Worm (Caenorhabditis elegans) whole organism, L4 larva: ENCODE results near the gene tebp-1.
A peak's percentile ranks its signal among the peaks of the same experiment; 100 is the strongest.

ENCODE experiments used
- F10B5.3 ChIP-seq: sonication (generic microtip); optimal IDR thresholded peaks from 2 replicates; lab custom pipeline; 2016; ENCODE audit warnings: mild to moderate bottlenecking, missing genetic modification characterization, missing compliant biosample characterization
- F26F4.8 ChIP-seq: fragments of 200-800 bp; sonication (Bioruptor generic); conservative IDR thresholded peaks from 2 replicates; pipeline ENCODE4 v1.3.6; 2022; ENCODE audit warnings: missing genetic modification characterization, missing compliant biosample characterization
- F44E2.7 ChIP-seq: fragments of 200-800 bp; sonication (Bioruptor generic); IDR thresholded peaks from 2 replicates; pipeline ENCODE4 v2.1.2; 2022; ENCODE audit warnings: missing genetic modification characterization, missing compliant biosample characterization
- F49E8.2 ChIP-seq: sonication (generic microtip); optimal IDR thresholded peaks from 2 replicates; lab custom pipeline; 2016; ENCODE audit warnings: missing compliant biosample characterization, mild to moderate bottlenecking, missing genetic modification characterization, borderline replicate concordance
- T20F7.1 ChIP-seq: fragments of 200-800 bp; sonication (Bioruptor generic); optimal IDR thresholded peaks from 2 replicates; lab custom pipeline; 2018; ENCODE audit warnings: mild to moderate bottlenecking, missing genetic modification characterization, missing compliant biosample characterization
- T26A8.4 ChIP-seq: fragments of 200-800 bp; sonication (Bioruptor generic); IDR thresholded peaks from 2 replicates; pipeline ENCODE4 v1.3.6; 2022; ENCODE audit warnings: missing genetic modification characterization, missing compliant biosample characterization
- Y105C5A.15 ChIP-seq: fragments of 200-800 bp; sonication (Bioruptor generic); IDR thresholded peaks from 2 replicates; pipeline ENCODE4 v1.3.6; 2022; ENCODE audit warnings: missing genetic modification characterization, missing compliant biosample characterization
- Y5F2A.4 ChIP-seq: fragments of 200-800 bp; sonication (Bioruptor generic); optimal IDR thresholded peaks from 2 replicates; lab custom pipeline; 2018; ENCODE audit warnings: mild to moderate bottlenecking, missing genetic modification characterization, missing compliant biosample characterization
- ZK546.5 ChIP-seq, 2 experiments: sonication (generic microtip); optimal IDR thresholded peaks; 2 replicates each; lab custom pipeline; 2017; ENCODE audit warnings: missing biosample characterization in 2 of 2, missing genetic modification characterization in 2 of 2
- aha-1 ChIP-seq: fragments of 150-350 bp; peaks from one replicate; lab custom pipeline; 2014; ENCODE audit warnings: missing biosample characterization, missing genetic modification characterization
- aly-2 ChIP-seq: sonication (generic microtip); optimal IDR thresholded peaks from 2 replicates; lab custom pipeline; 2018; ENCODE audit warnings: missing biosample characterization, missing genetic modification characterization
- ama-1 ChIP-seq: fragments of 150-350 bp; optimal IDR thresholded peaks from 2 replicates; lab custom pipeline; 2014; ENCODE audit warnings: inconsistent platforms, mixed read lengths
- arid-1 ChIP-seq: fragments of 200-800 bp; sonication (Bioruptor generic); conservative IDR thresholded peaks from 2 replicates; pipeline ENCODE4 v1.3.6; 2022; ENCODE audit warnings: missing genetic modification reagents, missing genetic modification characterization, missing compliant biosample characterization
- ceh-20 ChIP-seq: fragments of 200-800 bp; sonication (Bioruptor generic); IDR thresholded peaks from 2 replicates; pipeline ENCODE4 v1.3.6; 2022; ENCODE audit warnings: missing genetic modification reagents, missing genetic modification characterization, missing compliant biosample characterization
- ceh-62 ChIP-seq: sonication (generic microtip); optimal IDR thresholded peaks from 2 replicates; lab custom pipeline; 2017; ENCODE audit warnings: missing biosample characterization, missing genetic modification characterization
- daf-12 ChIP-seq: fragments of 150-350 bp; optimal IDR thresholded peaks from 2 replicates; lab custom pipeline; 2014; ENCODE audit warnings: missing biosample characterization, missing genetic modification reagents, missing genetic modification characterization
- daf-16 ChIP-seq, 3 experiments: sonication (generic microtip); optimal IDR thresholded peaks; 2 replicates each; lab custom pipeline; 2016 to 2017; ENCODE audit warnings: missing genetic modification characterization in 3 of 3, missing genetic modification reagents in 3 of 3, mild to moderate bottlenecking in 2 of 3, missing compliant biosample characterization in 2 of 3, missing biosample characterization in 1 of 3, moderate library complexity in 1 of 3
- daf-19 ChIP-seq: fragments of 200-800 bp; sonication (Bioruptor generic); conservative IDR thresholded peaks from 2 replicates; pipeline ENCODE4 v1.3.6; 2022; ENCODE audit warnings: missing genetic modification characterization, missing compliant biosample characterization
- dmd-6 ChIP-seq: fragments of 200-800 bp; sonication (Bioruptor generic); IDR thresholded peaks from 2 replicates; pipeline ENCODE4 v1.3.6; 2022; ENCODE audit warnings: missing genetic modification reagents, missing genetic modification characterization, missing compliant biosample characterization
- dmd-9 ChIP-seq: fragments of 200-800 bp; sonication (Bioruptor generic); IDR thresholded peaks from 2 replicates; pipeline ENCODE4 v1.3.6; 2022; ENCODE audit warnings: missing genetic modification reagents, missing genetic modification characterization, missing compliant biosample characterization
- dpl-1 ChIP-seq: fragments of 150-350 bp; optimal IDR thresholded peaks from 2 replicates; lab custom pipeline; 2014; ENCODE audit warnings: missing biosample characterization, missing genetic modification reagents, missing genetic modification characterization
- duxl-1 ChIP-seq: sonication (generic microtip); optimal IDR thresholded peaks from 2 replicates; lab custom pipeline; 2016; ENCODE audit warnings: mild to moderate bottlenecking, missing genetic modification characterization, moderate library complexity, missing compliant biosample characterization; ENCODE audit not compliant: poor library complexity
- dve-1 ChIP-seq: sonication (generic microtip); optimal IDR thresholded peaks from 2 replicates; lab custom pipeline; 2017; ENCODE audit warnings: antibody characterized with exemption, mild to moderate bottlenecking, missing genetic modification characterization, missing compliant biosample characterization; ENCODE audit not compliant: insufficient read depth
- egl-27 ChIP-seq: sonication (generic microtip); optimal IDR thresholded peaks from 3 replicates; lab custom pipeline; 2017; ENCODE audit warnings: missing biosample characterization, missing genetic modification reagents, missing genetic modification characterization
- gei-8 ChIP-seq: fragments of 200-800 bp; sonication (Bioruptor generic); optimal IDR thresholded peaks from 2 replicates; lab custom pipeline; 2018; ENCODE audit warnings: mild to moderate bottlenecking, missing genetic modification characterization, missing compliant biosample characterization
- hif-1 ChIP-seq, 2 experiments: sonication (generic microtip); optimal IDR thresholded peaks; 2 replicates each; lab custom pipeline; 2016 to 2017; ENCODE audit warnings: missing compliant biosample characterization in 2 of 2, missing genetic modification characterization in 2 of 2, missing genetic modification reagents in 2 of 2, missing genotype in 2 of 2, mild to moderate bottlenecking in 1 of 2
- hlh-11 ChIP-seq: fragments of 200-800 bp; sonication (Bioruptor generic); optimal IDR thresholded peaks from 2 replicates; lab custom pipeline; 2018; ENCODE audit warnings: mild to moderate bottlenecking, missing genetic modification characterization, missing compliant biosample characterization
- jun-1 ChIP-seq: fragments of 150-350 bp; optimal IDR thresholded peaks from 2 replicates; lab custom pipeline; 2014; ENCODE audit warnings: missing biosample characterization, missing genetic modification reagents, missing genetic modification characterization
- lin-1 ChIP-seq: fragments of 200-800 bp; sonication (Bioruptor generic); IDR thresholded peaks from 2 replicates; pipeline ENCODE4 v1.3.6; 2022; ENCODE audit warnings: missing genetic modification reagents, missing genetic modification characterization, missing compliant biosample characterization
- lin-13 ChIP-seq: fragments of 150-350 bp; optimal IDR thresholded peaks from 2 replicates; lab custom pipeline; 2014; ENCODE audit warnings: missing biosample characterization, missing genetic modification reagents, missing genetic modification characterization
- lin-29 ChIP-seq: fragments of 200-800 bp; sonication (Bioruptor generic); IDR thresholded peaks from 2 replicates; pipeline ENCODE4 v1.3.6; 2022; ENCODE audit warnings: missing genetic modification reagents, missing genetic modification characterization, missing compliant biosample characterization
- lin-38 ChIP-seq: fragments of 200-800 bp; sonication (Bioruptor generic); IDR thresholded peaks from 2 replicates; pipeline ENCODE4 v1.3.6; 2022; ENCODE audit warnings: missing genetic modification reagents, missing genetic modification characterization, missing compliant biosample characterization
- lsy-2 ChIP-seq, 2 experiments: fragments of 150-350 bp in 1 of 2; sonication (generic microtip) in 1 of 2; optimal IDR thresholded peaks; 2 replicates each; lab custom pipeline; 2014 to 2017; ENCODE audit warnings: missing biosample characterization in 2 of 2, missing genetic modification characterization in 2 of 2
- mdl-1 ChIP-seq, 2 experiments: fragments of 150-350 bp in 1 of 2; sonication (generic microtip) in 1 of 2; optimal IDR thresholded peaks; 2 replicates each; lab custom pipeline; 2014 to 2017; ENCODE audit warnings: missing biosample characterization in 2 of 2, missing genetic modification characterization in 2 of 2
- mdt-29 ChIP-seq: fragments of 200-800 bp; sonication (Bioruptor generic); IDR thresholded peaks from 2 replicates; pipeline ENCODE4 v1.3.6; 2022; ENCODE audit warnings: missing genetic modification reagents, missing genetic modification characterization, missing compliant biosample characterization
- mxl-3 ChIP-seq: fragments of 200-800 bp; sonication (Bioruptor generic); optimal IDR thresholded peaks from 2 replicates; lab custom pipeline; 2018; ENCODE audit warnings: mild to moderate bottlenecking, missing genetic modification characterization, missing compliant biosample characterization
- nhr-41 ChIP-seq: fragments of 200-800 bp; sonication (Bioruptor generic); IDR thresholded peaks from 2 replicates; pipeline ENCODE4 v1.3.6; 2022; ENCODE audit warnings: missing genetic modification reagents, missing genetic modification characterization, missing compliant biosample characterization
- nhr-42 ChIP-seq: fragments of 200-800 bp; sonication (Bioruptor generic); IDR thresholded peaks from 2 replicates; pipeline ENCODE4 v1.3.6; 2022; ENCODE audit warnings: missing genetic modification characterization, missing compliant biosample characterization
- nhr-6 ChIP-seq: fragments of 150-350 bp; optimal IDR thresholded peaks from 2 replicates; lab custom pipeline; 2014; ENCODE audit warnings: missing biosample characterization, missing genetic modification characterization
- nhr-76 ChIP-seq: fragments of 150-350 bp; optimal IDR thresholded peaks from 2 replicates; lab custom pipeline; 2014; ENCODE audit warnings: missing biosample characterization, missing genetic modification characterization
- php-3 ChIP-seq: fragments of 200-800 bp; sonication (Bioruptor generic); IDR thresholded peaks from 2 replicates; pipeline ENCODE4 v1.3.6; 2022; ENCODE audit warnings: missing genetic modification reagents, missing genetic modification characterization, missing compliant biosample characterization
- pqm-1 ChIP-seq: sonication (generic microtip); optimal IDR thresholded peaks from 2 replicates; lab custom pipeline; 2017; ENCODE audit warnings: missing biosample characterization, missing genetic modification characterization
- set-16 ChIP-seq: fragments of 200-800 bp; sonication (Bioruptor generic); IDR thresholded peaks from 2 replicates; pipeline ENCODE4 v1.3.6; 2022; ENCODE audit warnings: missing genetic modification reagents, missing genetic modification characterization, missing compliant biosample characterization
- skn-1 ChIP-seq: fragments of 150-350 bp; optimal IDR thresholded peaks from 2 replicates; lab custom pipeline; 2014; ENCODE audit warnings: missing biosample characterization, missing genetic modification characterization
- spr-1 ChIP-seq: sonication (generic microtip); optimal IDR thresholded peaks from 2 replicates; lab custom pipeline; 2016; ENCODE audit warnings: mild to moderate bottlenecking, missing genetic modification characterization, missing compliant biosample characterization
- unc-39 ChIP-seq: sonication (generic microtip); optimal IDR thresholded peaks from 2 replicates; lab custom pipeline; 2017; ENCODE audit warnings: missing biosample characterization, missing genetic modification characterization
- zag-1 ChIP-seq: fragments of 150-350 bp; optimal IDR thresholded peaks from 2 replicates; lab custom pipeline; 2014; ENCODE audit warnings: missing biosample characterization, missing genetic modification characterization
- zfp-3 ChIP-seq: fragments of 200-800 bp; sonication (Bioruptor generic); conservative IDR thresholded peaks from 2 replicates; pipeline ENCODE4 v1.3.6; 2022; ENCODE audit warnings: missing genetic modification reagents, missing genetic modification characterization, missing compliant biosample characterization
- zip-11 ChIP-seq: fragments of 200-800 bp; sonication (Bioruptor generic); IDR thresholded peaks from 2 replicates; pipeline ENCODE4 v1.3.6; 2022; ENCODE audit warnings: missing genetic modification characterization, missing compliant biosample characterization

Gene tebp-1

DNA sequence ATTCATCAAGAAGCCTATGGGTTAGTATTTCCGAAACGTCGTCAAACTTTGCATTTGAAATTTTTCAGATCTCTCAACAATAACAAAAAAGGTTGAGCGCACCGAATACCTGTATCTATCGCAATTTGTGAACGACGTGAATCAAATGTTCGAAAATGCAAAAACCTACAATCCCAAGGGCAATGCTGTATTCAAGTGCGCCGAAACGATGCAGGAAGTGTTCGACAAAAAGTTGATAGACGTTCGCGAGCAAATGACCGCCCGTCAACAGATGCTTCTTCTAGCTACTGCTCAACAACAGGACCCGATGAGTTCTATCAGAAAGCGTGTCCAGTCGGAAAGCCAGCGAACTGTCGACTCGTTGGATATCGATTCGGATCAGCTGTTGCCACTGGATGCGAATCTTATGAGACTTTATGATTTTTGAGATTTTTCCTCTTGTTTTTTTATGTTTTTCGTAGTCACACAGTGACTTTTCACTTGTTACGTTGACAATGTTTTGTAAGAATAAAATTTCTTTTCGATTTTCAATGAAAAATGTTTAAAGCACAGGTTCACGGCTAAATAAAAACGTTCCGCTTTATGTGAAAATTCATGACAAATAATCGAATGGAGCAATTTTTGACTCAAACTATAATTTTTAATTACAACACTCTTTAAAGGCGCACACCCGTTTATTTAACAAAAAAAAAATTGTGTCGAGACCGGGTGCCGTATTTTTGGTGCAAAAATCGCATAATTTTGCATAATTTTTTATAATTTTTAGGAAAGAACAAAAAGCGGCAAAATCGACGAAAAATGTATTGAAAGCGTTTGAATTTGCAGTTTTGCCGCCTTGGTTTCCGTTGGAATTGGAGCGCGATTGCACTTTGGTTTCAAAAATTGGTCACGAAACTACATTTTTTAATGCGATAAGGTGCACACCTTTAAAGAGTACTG lies 45.8 kb downstream of the tebp-1 start:
- TF ChIP-seq nhr-6 (tag; lab: Kevin White, UChicago) (peak; percentile 17), mdl-1 (tag; optimal IDR thresholded peaks at IDR 0.05; lab: Kevin White, UChicago) (peak in 1 of 2 experiments; percentile 16), mxl-3 (GFP tag; lab: Kevin White, UChicago) (peak; percentile 32), Y5F2A.4 (GFP tag; lab: Kevin White, UChicago) (no peak), T26A8.4 (peak; percentile 95), ceh-62 (tag; lab: Kevin White, UChicago) (no peak), daf-12 (tag; lab: Kevin White, UChicago) (no peak), aly-2 (tag; lab: Kevin White, UChicago) (no peak), daf-16 (GFP tag; optimal IDR thresholded peaks at IDR 0.05; lab: Kevin White, UChicago) (no peak), daf-16 (tag; optimal IDR thresholded peaks at IDR 0.05; lab: Kevin White, UChicago) (peak; percentile 43), set-16 (GFP tag; lab: Robert Waterston, UW) (no peak), F49E8.2 (no peak), duxl-1 (tag; lab: Kevin White, UChicago) (peak; percentile 39), lin-1 (peak; percentile 54; the same call in 1 of the 2 replicates), F10B5.3 (tag; lab: Kevin White, UChicago) (peak; percentile 47), spr-1 (tag; lab: Kevin White, UChicago) (peak; percentile 52), dpl-1 (GFP tag; lab: Kevin White, UChicago) (peak; percentile 31), pqm-1 (tag; lab: Kevin White, UChicago) (no peak), zip-11 (GFP tag; lab: Robert Waterston, UW) (0 out of 2 replicates have a peak, but pooled peaks have one; percentile 5), jun-1 (tag; lab: Kevin White, UChicago) (no peak), nhr-76 (no peak), egl-27 (tag; lab: Kevin White, UChicago) (no peak), lin-29 (GFP tag; lab: Robert Waterston, UW) (peak; percentile 69), F26F4.8 (GFP tag; lab: Robert Waterston, UW) (no peak), hif-1 (tag; optimal IDR thresholded peaks at IDR 0.05; lab: Kevin White, UChicago) (peak in 1 of 2 experiments; percentile 48), php-3 (GFP tag; lab: Robert Waterston, UW) (peak; percentile 84), skn-1 (tag; lab: Kevin White, UChicago) (no peak), aha-1 (tag; lab: Kevin White, UChicago) (peak; percentile 80), ama-1 (lab: Kevin White, UChicago) (no peak), lin-13 (GFP tag; lab: Kevin White, UChicago) (no peak), lin-38 (GFP tag; lab: Robert Waterston, UW) (peak; percentile 72), nhr-41 (GFP tag; lab: Robert Waterston, UW) (no peak), gei-8 (GFP tag; lab: Kevin White, UChicago) (no peak), daf-19 (GFP tag; lab: Robert Waterston, UW) (no peak), hlh-11 (tag; lab: Kevin White, UChicago) (peak; percentile 63), Y105C5A.15 (GFP tag; lab: Robert Waterston, UW) (no peak), mdt-29 (GFP tag; lab: Robert Waterston, UW) (0 out of 2 replicates have a peak, but pooled peaks have one; percentile 14), dve-1 (tag; lab: Kevin White, UChicago) (peak; percentile 74), dmd-6 (GFP tag; lab: Robert Waterston, UW) (no peak), unc-39 (tag; lab: Kevin White, UChicago) (no peak), dmd-9 (no peak), arid-1 (GFP tag; lab: Robert Waterston, UW) (0 out of 2 replicates have a peak, but pooled peaks have one; percentile 42), zag-1 (tag; lab: Kevin White, UChicago) (no peak), ceh-20 (GFP tag; lab: Robert Waterston, UW) (no peak), nhr-42 (GFP tag; lab: Robert Waterston, UW) (peak; percentile 88), F44E2.7 (GFP tag; lab: Robert Waterston, UW) (no peak), lsy-2 (tag; optimal IDR thresholded peaks at IDR 0.05; lab: Kevin White, UChicago) (peak in 1 of 2 experiments; percentile 81), T20F7.1 (no peak), ZK546.5 (tag; optimal IDR thresholded peaks at IDR 0.05; lab: Kevin White, UChicago) (no peak), zfp-3 (GFP tag; lab: Robert Waterston, UW) (peak; percentile 86)
